Worm (Caenorhabditis elegans) whole organism, young adult: Measurements from ENCODE around the gene srg-23.

Experiments
- B0035.1 ChIP-seq: sonication (generic microtip); optimal IDR thresholded peaks from 2 replicates; lab custom pipeline; 2016; ENCODE audit warnings: missing genetic modification characterization, mild to moderate bottlenecking, missing compliant biosample characterization, missing genotype, missing genetic modification reagents
- B0261.1 ChIP-seq: sonication (generic microtip); optimal IDR thresholded peaks from 2 replicates; lab custom pipeline; 2016; ENCODE audit warnings: mild to moderate bottlenecking, missing genetic modification characterization, moderate library complexity, missing compliant biosample characterization
- B0336.3 ChIP-seq: fragments of 200-800 bp; sonication (Bioruptor generic); IDR thresholded peaks from 2 replicates; pipeline ENCODE4 v1.3.6; 2022; ENCODE audit warnings: missing genetic modification characterization, missing compliant biosample characterization
- C06A6.2 ChIP-seq: fragments of 200-800 bp; sonication (Bioruptor generic); conservative IDR thresholded peaks from 2 replicates; pipeline ENCODE4 v1.3.6; 2022; ENCODE audit warnings: missing genetic modification characterization, missing compliant biosample characterization
- F22D6.2 ChIP-seq: sonication (generic microtip); optimal IDR thresholded peaks from 2 replicates; lab custom pipeline; 2016; ENCODE audit warnings: mild to moderate bottlenecking, missing genetic modification characterization, missing compliant biosample characterization
- F23B12.7 ChIP-seq: sonication (generic microtip); optimal IDR thresholded peaks from 2 replicates; lab custom pipeline; 2017; ENCODE audit warnings: missing genetic modification characterization, mild to moderate bottlenecking, missing compliant biosample characterization, antibody characterized with exemption, moderate library complexity; ENCODE audit not compliant: insufficient read depth
- F33H1.4 ChIP-seq: fragments of 200-800 bp; sonication (Bioruptor generic); IDR thresholded peaks from 2 replicates; pipeline ENCODE4 v1.3.6; 2022; ENCODE audit warnings: missing genetic modification reagents, missing genetic modification characterization, missing compliant biosample characterization
- F55B11.4 ChIP-seq: sonication (generic microtip); optimal IDR thresholded peaks from 2 replicates; lab custom pipeline; 2016; ENCODE audit warnings: missing compliant biosample characterization, missing genetic modification characterization, borderline replicate concordance; ENCODE audit not compliant: insufficient read depth
- F57C9.4 ChIP-seq: sonication (generic microtip); optimal IDR thresholded peaks from 2 replicates; lab custom pipeline; 2017; ENCODE audit warnings: mild to moderate bottlenecking, missing genetic modification characterization, missing compliant biosample characterization
- K12H6.12 ChIP-seq: fragments of 200-800 bp; sonication (Bioruptor generic); optimal IDR thresholded peaks from 2 replicates; lab custom pipeline; 2018; ENCODE audit warnings: mild to moderate bottlenecking, missing genetic modification characterization, missing compliant biosample characterization
- T07F8.4 ChIP-seq: sonication (generic microtip); optimal IDR thresholded peaks from 2 replicates; lab custom pipeline; 2016; ENCODE audit warnings: mild to moderate bottlenecking, missing genetic modification characterization, moderate library complexity, missing compliant biosample characterization
- Y53G8AR.9 ChIP-seq: fragments of 200-800 bp; sonication (Bioruptor generic); conservative IDR thresholded peaks from 2 replicates; pipeline ENCODE4 v1.3.6; 2022; ENCODE audit warnings: missing genetic modification reagents, missing genetic modification characterization, missing compliant biosample characterization
- aptf-3 ChIP-seq: fragments of 200-800 bp; sonication (Bioruptor generic); IDR thresholded peaks from 2 replicates; pipeline ENCODE4 v1.3.6; 2022; ENCODE audit warnings: missing genetic modification characterization, missing compliant biosample characterization
- atf-7 ChIP-seq: sonication (generic microtip); optimal IDR thresholded peaks from 2 replicates; lab custom pipeline; 2017; ENCODE audit warnings: mild to moderate bottlenecking, missing genetic modification characterization, missing compliant biosample characterization
- ccch-3 ChIP-seq: fragments of 200-800 bp; sonication (Bioruptor generic); optimal IDR thresholded peaks from 2 replicates; lab custom pipeline; 2018; ENCODE audit warnings: mild to moderate bottlenecking, missing genetic modification characterization, missing compliant biosample characterization
- cebp-1 ChIP-seq, 2 experiments: fragments of 200-800 bp in 1 of 2; sonication (Bioruptor generic) in 1 of 2; sonication (generic microtip) in 1 of 2; IDR thresholded peaks in 1 of 2; optimal IDR thresholded peaks in 1 of 2; 2 replicates each; pipeline versions ENCODE4 v1.3.6 to Lab custom; 2017 to 2022; ENCODE audit warnings: missing compliant biosample characterization in 2 of 2, missing genetic modification characterization in 2 of 2, mild to moderate bottlenecking in 1 of 2, missing genetic modification reagents in 1 of 2, moderate library complexity in 1 of 2
- ceh-79 ChIP-seq: sonication (generic microtip); optimal IDR thresholded peaks from 2 replicates; lab custom pipeline; 2017; ENCODE audit warnings: mild to moderate bottlenecking, missing genetic modification characterization, missing compliant biosample characterization
- dpl-1 ChIP-seq: fragments of 150-350 bp; optimal IDR thresholded peaks from 2 replicates; lab custom pipeline; 2014; ENCODE audit warnings: missing biosample characterization, missing genetic modification reagents, missing genetic modification characterization
- efl-1 ChIP-seq: fragments of 150-350 bp; optimal IDR thresholded peaks from 2 replicates; lab custom pipeline; 2014; ENCODE audit warnings: missing biosample characterization, missing genetic modification reagents, missing genetic modification characterization
- egrh-3 ChIP-seq: fragments of 200-800 bp; sonication (Bioruptor generic); IDR thresholded peaks from 2 replicates; pipeline ENCODE4 v1.3.6; 2022; ENCODE audit warnings: missing genetic modification reagents, missing genetic modification characterization, missing compliant biosample characterization
- him-1 ChIP-seq: sonication (generic microtip); optimal IDR thresholded peaks from 2 replicates; lab custom pipeline; 2016; ENCODE audit warnings: missing genotype, missing genetic modification reagents, missing genetic modification characterization, missing compliant biosample characterization
- hrde-1 ChIP-seq: sonication (generic microtip); optimal IDR thresholded peaks from 2 replicates; lab custom pipeline; 2016; ENCODE audit warnings: missing genetic modification characterization, mild to moderate bottlenecking, missing compliant biosample characterization, moderate library complexity, missing genotype, missing genetic modification reagents, borderline replicate concordance
- lag-1 ChIP-seq: fragments of 200-800 bp; sonication (Bioruptor generic); IDR thresholded peaks from 2 replicates; pipeline ENCODE4 v1.3.6; 2022; ENCODE audit warnings: missing genetic modification reagents, missing genetic modification characterization, missing compliant biosample characterization
- lsl-1 ChIP-seq: fragments of 200-800 bp; sonication (Bioruptor generic); optimal IDR thresholded peaks from 2 replicates; lab custom pipeline; 2018; ENCODE audit warnings: mild to moderate bottlenecking, missing genetic modification characterization, moderate library complexity, missing compliant biosample characterization
- madf-10 ChIP-seq: sonication (generic microtip); optimal IDR thresholded peaks from 2 replicates; lab custom pipeline; 2016; ENCODE audit warnings: mild to moderate bottlenecking, missing genetic modification characterization, missing compliant biosample characterization
- madf-8 ChIP-seq: fragments of 200-800 bp; sonication (Bioruptor generic); conservative IDR thresholded peaks from 2 replicates; pipeline ENCODE4 v1.3.6; 2022; ENCODE audit warnings: missing genetic modification reagents, missing genetic modification characterization, missing compliant biosample characterization
- mcd-1 ChIP-seq: fragments of 200-800 bp; sonication (Bioruptor generic); IDR thresholded peaks from 2 replicates; pipeline ENCODE4 v1.3.6; 2022; ENCODE audit warnings: missing genetic modification reagents, missing genetic modification characterization, missing compliant biosample characterization
- mes-4 ChIP-seq: sonication (generic microtip); optimal IDR thresholded peaks from 2 replicates; lab custom pipeline; 2016; ENCODE audit warnings: missing genotype, missing genetic modification characterization, missing compliant biosample characterization
- nhr-120 ChIP-seq: fragments of 200-800 bp; sonication (Bioruptor generic); IDR thresholded peaks from 2 replicates; pipeline ENCODE4 v1.3.6; 2022; ENCODE audit warnings: missing genetic modification characterization, missing compliant biosample characterization
- nhr-179 ChIP-seq: sonication (generic microtip); optimal IDR thresholded peaks from 2 replicates; lab custom pipeline; 2016; ENCODE audit warnings: mild to moderate bottlenecking, missing genetic modification characterization, missing compliant biosample characterization
- nhr-27 ChIP-seq: fragments of 200-800 bp; sonication (Bioruptor generic); optimal IDR thresholded peaks from 2 replicates; lab custom pipeline; 2018; ENCODE audit warnings: mild to moderate bottlenecking, missing genetic modification characterization, moderate library complexity, missing compliant biosample characterization
- pha-4 ChIP-seq: fragments of 150-350 bp; sonication (generic microtip); optimal IDR thresholded peaks from 2 replicates; lab custom pipeline; 2014; ENCODE audit warnings: missing biosample characterization, missing genetic modification reagents, missing genetic modification characterization
- rcor-1 ChIP-seq: fragments of 200-800 bp; sonication (Bioruptor generic); IDR thresholded peaks from 2 replicates; pipeline ENCODE4 v1.3.6; 2022; ENCODE audit warnings: missing genetic modification reagents, missing genetic modification characterization, missing compliant biosample characterization
- rpc-1 ChIP-seq, 2 experiments: fragments of 150-350 bp in 1 of 2; sonication (generic microtip) in 1 of 2; optimal IDR thresholded peaks; 2 replicates each; lab custom pipeline; 2014 to 2018; ENCODE audit warnings: missing biosample characterization in 1 of 2, missing genetic modification characterization in 1 of 2, missing genetic modification reagents in 1 of 2, missing genotype in 1 of 2
- sea-2 ChIP-seq: fragments of 200-800 bp; sonication (Bioruptor generic); IDR thresholded peaks from 2 replicates; pipeline ENCODE4 v1.3.6; 2022; ENCODE audit warnings: missing genetic modification characterization, missing compliant biosample characterization
- snpc-1.1 ChIP-seq: sonication (generic microtip); optimal IDR thresholded peaks from 2 replicates; lab custom pipeline; 2017; ENCODE audit warnings: missing genetic modification characterization, mild to moderate bottlenecking, missing compliant biosample characterization, antibody characterized with exemption, moderate library complexity, missing genotype, missing genetic modification reagents; ENCODE audit not compliant: insufficient read depth
- tbp1 ChIP-seq: fragments of 200-800 bp; sonication (Bioruptor generic); optimal IDR thresholded peaks from 2 replicates; lab custom pipeline; 2018; ENCODE audit warnings: mild to moderate bottlenecking, missing genetic modification characterization, missing compliant biosample characterization
- unc-130 ChIP-seq: sonication (generic microtip); optimal IDR thresholded peaks from 2 replicates; lab custom pipeline; 2016; ENCODE audit warnings: missing genetic modification reagents, missing genetic modification characterization, missing compliant biosample characterization
- zfh-2 ChIP-seq: fragments of 200-800 bp; sonication (Bioruptor generic); conservative IDR thresholded peaks from 2 replicates; pipeline ENCODE4 v1.3.6; 2022; ENCODE audit warnings: missing genetic modification reagents, missing genetic modification characterization, missing compliant biosample characterization
- zim-3 ChIP-seq: sonication (generic microtip); optimal IDR thresholded peaks from 2 replicates; lab custom pipeline; 2017; ENCODE audit warnings: mild to moderate bottlenecking, missing genetic modification characterization, moderate library complexity, missing compliant biosample characterization
- ztf-25 ChIP-seq: fragments of 200-800 bp; sonication (Bioruptor generic); IDR thresholded peaks from 2 replicates; pipeline ENCODE4 v1.3.6; 2022; ENCODE audit warnings: missing genetic modification reagents, missing genetic modification characterization, missing compliant biosample characterization
- ztf-28 ChIP-seq: fragments of 200-800 bp; sonication (Bioruptor generic); IDR thresholded peaks from 2 replicates; pipeline ENCODE4 v1.3.6; 2022; ENCODE audit warnings: missing genetic modification reagents, missing genetic modification characterization, missing compliant biosample characterization

srg-23 gene

ce11 chrII:3091268-3091667 is 4.7 kb downstream of the srg-23 start, which contains the start of gene srg-21 (continued):
- TF ChIP-seq B0336.3 (GFP tag; lab: Robert Waterston, UW), result no peak
- TF ChIP-seq atf-7 (tag; lab: Kevin White, UChicago), result no peak
- TF ChIP-seq F22D6.2 (tag; lab: Kevin White, UChicago), result no peak
- TF ChIP-seq efl-1, result no peak
- TF ChIP-seq tbp1 (GFP tag; lab: Kevin White, UChicago), result no peak
- no peak for TF ChIP-seq F23B12.7 (tag; lab: Kevin White, UChicago)
- TF ChIP-seq, all 124 proteins: peak for 0

- TF ChIP-seq zfh-2, result peak; percentile 67
- TF ChIP-seq nhr-27 (tag; lab: Kevin White, UChicago), result no peak
- no peak for TF ChIP-seq rpc-1 (optimal IDR thresholded peaks at IDR 0.05; lab: Kevin White, UChicago)
- no peak for TF ChIP-seq rpc-1 (tag; optimal IDR thresholded peaks at IDR 0.05; lab: Kevin White, UChicago)
- TF ChIP-seq madf-10 (tag; lab: Kevin White, UChicago), result no peak
- TF ChIP-seq, all 124 proteins: peak for 1
These were observed 8.8 kb downstream of the srg-23 start for ce11 chrII:3087134-3087533.

DNA sequence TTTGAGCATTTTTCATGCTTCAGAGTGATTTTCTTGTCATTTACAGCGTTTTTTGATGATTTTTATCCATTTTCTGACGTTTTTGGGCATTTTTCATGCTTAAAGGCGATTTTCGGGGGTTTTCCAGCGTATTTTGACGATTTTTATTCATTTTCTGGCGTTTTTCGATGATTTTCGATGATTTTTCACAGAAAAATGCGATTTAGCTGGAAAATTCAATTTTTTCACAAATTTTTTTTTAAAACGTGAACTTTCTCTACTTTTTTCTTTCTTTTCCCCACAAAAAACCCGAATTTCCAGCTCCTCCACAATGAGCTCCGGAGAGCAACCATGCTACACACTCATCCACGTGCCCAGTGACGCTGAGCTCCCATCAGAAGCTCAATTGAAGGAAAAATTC is 17.5 kb downstream of the srg-23 start, which contains the start of gene copb-1:
copb-1 (plus strand) TSS at position 301 of the 400 bp plus-strand sequence.
- TF ChIP-seq ccch-3 (GFP tag; lab: Kevin White, UChicago) (no peak), mes-4 (tag; lab: Kevin White, UChicago) (no peak), B0035.1 (tag; lab: Kevin White, UChicago) (no peak), lsl-1 (GFP tag; lab: Kevin White, UChicago) (no peak), Y53G8AR.9 (GFP tag; lab: Robert Waterston, UW) (no peak), sea-2 (GFP tag; lab: Robert Waterston, UW) (no peak), F55B11.4 (tag; lab: Kevin White, UChicago) (no peak), madf-8 (GFP tag; lab: Robert Waterston, UW) (no peak), ceh-79 (tag; lab: Kevin White, UChicago) (no peak), snpc-1.1 (tag; lab: Kevin White, UChicago) (no peak), dpl-1 (GFP tag; lab: Kevin White, UChicago) (no peak), rcor-1 (no peak), egrh-3 (GFP tag; lab: Robert Waterston, UW) (no peak), F33H1.4 (GFP tag; lab: Robert Waterston, UW) (no peak), ztf-25 (no peak), B0261.1 (tag; lab: Kevin White, UChicago) (no peak), zim-3 (tag; lab: Kevin White, UChicago) (no peak)
- TF ChIP-seq, all 124 proteins: peak for 0

DNA sequence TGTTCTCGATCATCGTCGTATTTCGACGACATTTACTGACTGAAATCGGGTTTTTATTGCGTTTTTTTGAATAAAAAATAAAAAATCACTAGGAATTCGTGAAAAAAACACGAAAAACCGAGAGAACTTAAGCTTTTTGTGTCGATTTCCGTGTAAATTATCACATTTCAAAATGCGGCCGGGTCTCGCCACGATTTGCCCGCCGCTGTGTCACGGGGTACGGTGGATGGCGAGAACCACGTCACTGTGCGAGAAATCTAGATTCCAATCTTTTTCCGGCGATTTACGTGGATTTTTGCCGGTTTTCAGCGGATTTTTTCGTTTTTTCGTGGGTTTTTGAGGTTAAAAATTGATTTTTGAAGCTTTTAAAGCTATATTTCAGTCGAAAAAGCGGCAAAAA is 19.0 kb downstream of the srg-23 start, which contains the start of gene Y25C1A.8:
Y25C1A.8 (minus strand) TSS at position 45 of the 400 bp plus-strand sequence.
- TF ChIP-seq F23B12.7 (tag; lab: Kevin White, UChicago) (peak; percentile 92), him-1 (tag; lab: Kevin White, UChicago) (peak; percentile 30), cebp-1 (GFP tag; IDR thresholded peaks at IDR 0.05; lab: Robert Waterston, UW) (peak; percentile 86), cebp-1 (tag; optimal IDR thresholded peaks at IDR 0.05; lab: Kevin White, UChicago) (peak; percentile 95), nhr-179 (no peak), nhr-120 (no peak), unc-130 (no peak), mcd-1 (GFP tag; lab: Robert Waterston, UW) (peak; percentile 92), aptf-3 (no peak), hrde-1 (tag; lab: Kevin White, UChicago) (no peak), ztf-28 (GFP tag; lab: Robert Waterston, UW) (peak; percentile 56; the same call in 1 of the 2 replicates), zfh-2 (peak; percentile 86), C06A6.2 (GFP tag; lab: Robert Waterston, UW) (peak; percentile 60; the same call in 1 of the 2 replicates), pha-4 (tag; lab: Kevin White, UChicago) (peak; percentile 24), madf-8 (GFP tag; lab: Robert Waterston, UW) (peak; percentile 28; the same call in 1 of the 2 replicates), T07F8.4 (tag; lab: Kevin White, UChicago) (no peak), lag-1 (no peak), K12H6.12 (tag; lab: Kevin White, UChicago) (peak; percentile 70), F57C9.4 (tag; lab: Kevin White, UChicago) (peak; percentile 67)
